Worm (Caenorhabditis elegans): ENCODE results near the gene F10E9.11.

DNA sequence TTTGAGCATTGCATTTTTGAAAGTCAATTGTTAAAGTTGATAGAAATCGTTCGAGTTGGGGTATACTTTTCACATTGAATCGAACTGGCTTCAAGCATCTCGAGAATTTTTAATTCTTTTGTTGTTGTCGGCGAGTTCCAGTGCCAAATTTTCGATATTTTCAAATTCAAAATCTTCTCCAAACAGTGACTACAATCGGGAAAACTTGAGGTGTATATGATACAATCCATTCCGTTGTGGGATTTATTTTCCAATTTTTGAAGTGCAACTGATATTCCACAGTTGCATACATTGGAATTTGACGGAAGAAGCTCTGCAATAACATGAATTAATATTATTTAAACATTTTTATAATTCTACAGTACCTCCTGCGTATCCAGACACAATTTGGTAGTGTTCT, 13.2 kb downstream of the F10E9.11 start:
- TF ChIP-seq tab-1 (GFP tag; IDR thresholded peaks at IDR 0.05) (no peak), flt-1 (GFP tag; IDR thresholded peaks at IDR 0.05) (no peak), med-1 (GFP tag; optimal IDR thresholded peaks at IDR 0.05; ENCODE audit: insufficient read depth) (no peak), ztf-23 (GFP tag; IDR thresholded peaks at IDR 0.05) (no peak), T22C8.4 (GFP tag; IDR thresholded peaks at IDR 0.05) (no peak)

All from whole organism, midembryonic.